Worm (Caenorhabditis elegans) whole organism, late embryonic: ENCODE data around the gene F17A2.16.

Experiments used
- C38D4.7 ChIP-seq: fragments of 200-800 bp; sonication (Bioruptor generic); optimal IDR thresholded peaks from 2 replicates; lab custom pipeline; 2018; ENCODE audit warnings: mild to moderate bottlenecking, missing genetic modification characterization, moderate library complexity, missing compliant biosample characterization
- K09A11.1 ChIP-seq: sonication (generic microtip); optimal IDR thresholded peaks from 2 replicates; lab custom pipeline; 2017; ENCODE audit warnings: antibody characterized with exemption, mild to moderate bottlenecking, missing genetic modification characterization, missing compliant biosample characterization; ENCODE audit not compliant: insufficient read depth
- ama-1 ChIP-seq: fragments of 150-350 bp; optimal IDR thresholded peaks from 2 replicates; lab custom pipeline; 2014
- ceh-9 ChIP-seq: sonication (generic microtip); optimal IDR thresholded peaks from 2 replicates; lab custom pipeline; 2016; ENCODE audit warnings: mild to moderate bottlenecking, missing genetic modification characterization, inconsistent platforms, missing compliant biosample characterization
- dmd-4 ChIP-seq: sonication (generic microtip); optimal IDR thresholded peaks from 2 replicates; lab custom pipeline; 2016; ENCODE audit warnings: borderline replicate concordance, missing genetic modification characterization, missing compliant biosample characterization
- dve-1 ChIP-seq: sonication (generic microtip); optimal IDR thresholded peaks from 2 replicates; lab custom pipeline; 2017; ENCODE audit warnings: antibody characterized with exemption, mild to moderate bottlenecking, missing genetic modification characterization, missing compliant biosample characterization
- elt-2 ChIP-seq: sonication (generic microtip); optimal IDR thresholded peaks from 2 replicates; lab custom pipeline; 2016; ENCODE audit warnings: missing genetic modification reagents, missing genetic modification characterization, missing compliant biosample characterization
- hlh-30 ChIP-seq: sonication (generic microtip); optimal IDR thresholded peaks from 2 replicates; lab custom pipeline; 2017; ENCODE audit warnings: antibody characterized with exemption, missing genetic modification characterization, missing compliant biosample characterization; ENCODE audit not compliant: insufficient read depth
- nhr-11 ChIP-seq: fragments of 150-350 bp; optimal IDR thresholded peaks from 2 replicates; lab custom pipeline; 2014; ENCODE audit warnings: missing biosample characterization, missing genetic modification characterization
- rnt-1 ChIP-seq: sonication (generic microtip); optimal IDR thresholded peaks from 2 replicates; lab custom pipeline; 2016; ENCODE audit warnings: missing genetic modification characterization, missing compliant biosample characterization
- syd-9 ChIP-seq: sonication (generic microtip); optimal IDR thresholded peaks from 2 replicates; lab custom pipeline; 2016; ENCODE audit warnings: mild to moderate bottlenecking, missing genetic modification characterization, moderate library complexity, missing compliant biosample characterization
- tbx-2 ChIP-seq: sonication (generic microtip); optimal IDR thresholded peaks from 2 replicates; lab custom pipeline; 2016; ENCODE audit warnings: missing genetic modification characterization, missing compliant biosample characterization
- unc-55 ChIP-seq: sonication (generic microtip); optimal IDR thresholded peaks from 2 replicates; lab custom pipeline; 2017; ENCODE audit warnings: missing biosample characterization, missing genetic modification reagents, missing genetic modification characterization
- ztf-16 ChIP-seq: sonication (generic microtip); optimal IDR thresholded peaks from 2 replicates; lab custom pipeline; 2017; ENCODE audit warnings: missing genetic modification characterization, missing compliant biosample characterization

DNA sequence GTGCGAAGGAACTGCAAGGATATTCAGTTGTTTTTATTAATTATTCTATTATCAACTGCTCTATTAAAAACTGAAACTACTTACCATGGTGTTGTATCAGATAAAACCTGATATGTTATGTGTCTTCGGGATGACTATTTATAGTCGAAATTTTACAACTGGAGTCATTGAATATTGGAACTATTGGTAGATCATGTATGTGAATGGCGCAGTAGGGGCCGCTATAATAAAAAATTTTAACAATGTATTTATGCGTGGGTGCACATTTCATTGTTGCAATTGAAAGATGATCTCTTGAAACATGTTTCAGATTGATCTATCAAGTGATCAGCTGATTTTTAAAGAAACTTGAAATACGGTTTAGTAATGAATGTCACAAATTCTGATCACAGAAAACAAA, 50.7 kb downstream of the F17A2.16 start, which contains the start of gene nspc-14:
- TF ChIP-seq syd-9 (tag; lab: Kevin White, UChicago) (no peak), dve-1 (tag; lab: Kevin White, UChicago) (no peak), hlh-30 (tag; lab: Kevin White, UChicago) (no peak), ama-1 (no peak), tbx-2 (no peak), rnt-1 (tag; lab: Kevin White, UChicago) (no peak), ztf-16 (tag; lab: Kevin White, UChicago) (no peak), K09A11.1 (tag; lab: Kevin White, UChicago) (no peak), dmd-4 (tag; lab: Kevin White, UChicago) (no peak), C38D4.7 (GFP tag; lab: Kevin White, UChicago) (no peak), nhr-11 (tag; lab: Kevin White, UChicago) (no peak), unc-55 (GFP tag; lab: Kevin White, UChicago) (no peak), elt-2 (tag; lab: Kevin White, UChicago) (no peak), ceh-9 (tag; lab: Kevin White, UChicago) (no peak)
